Fruit fly (Drosophila melanogaster) whole organism, embryonic: ENCODE results near the gene CG7182.
A peak's percentile ranks its signal among the peaks of the same experiment; 100 is the strongest.

Experiments
- Abd-B ChIP-seq: fragments of 200-800 bp; sonication (Bioruptor generic); optimal IDR thresholded peaks from 2 replicates; lab custom pipeline; 2018; ENCODE audit warnings: missing biosample characterization, mild to moderate bottlenecking, missing genetic modification characterization, moderate library complexity
- Aef1 ChIP-seq: fragments of 200-800 bp; sonication (Bioruptor generic); IDR thresholded peaks from 3 replicates; pipeline ENCODE4 v1.3.6; 2022; ENCODE audit warnings: missing biosample characterization, missing genetic modification characterization
- CG10654 ChIP-seq: fragments of 200-800 bp; sonication (Bioruptor generic); optimal IDR thresholded peaks from 2 replicates; lab custom pipeline; 2016; ENCODE audit warnings: missing biosample characterization, missing genetic modification characterization
- CG11247 ChIP-seq: fragments of 200-800 bp; sonication (Bioruptor generic); IDR thresholded peaks from 2 replicates; pipeline ENCODE4 v1.3.6; 2022; ENCODE audit warnings: missing biosample characterization, missing genetic modification characterization
- CG11456 ChIP-seq: fragments of 200-800 bp; sonication (Bioruptor generic); IDR thresholded peaks from 3 replicates; pipeline ENCODE4 v1.3.6; 2022; ENCODE audit warnings: missing biosample characterization, missing genetic modification characterization
- CG11696 ChIP-seq: fragments of 200-800 bp; sonication (Bioruptor generic); IDR thresholded peaks from 2 replicates; pipeline ENCODE4 v1.3.6; 2022; ENCODE audit warnings: missing biosample characterization, missing genetic modification characterization
- CG12219 ChIP-seq: fragments of 200-800 bp; sonication (Bioruptor generic); optimal IDR thresholded peaks from 3 replicates; lab custom pipeline; 2018; ENCODE audit warnings: missing biosample characterization, mild to moderate bottlenecking, missing genetic modification characterization
- CG13624 ChIP-seq: fragments of 200-800 bp; sonication (Bioruptor generic); optimal IDR thresholded peaks from 2 replicates; lab custom pipeline; 2016; ENCODE audit warnings: missing biosample characterization, missing genetic modification characterization
- CG13775 ChIP-seq: fragments of 200-800 bp; sonication (Bioruptor generic); optimal IDR thresholded peaks from 3 replicates; lab custom pipeline; 2017; ENCODE audit warnings: missing biosample characterization, mild to moderate bottlenecking, missing genetic modification characterization
- CG14965 ChIP-seq: fragments of 200-800 bp; sonication (Bioruptor generic); optimal IDR thresholded peaks from 2 replicates; lab custom pipeline; 2016; ENCODE audit warnings: missing biosample characterization, missing genetic modification characterization, borderline replicate concordance
- CG15514 ChIP-seq: fragments of 200-800 bp; sonication (Bioruptor generic); optimal IDR thresholded peaks from 3 replicates; lab custom pipeline; 2017; ENCODE audit warnings: missing biosample characterization, missing genetic modification characterization, mild to moderate bottlenecking, moderate library complexity, missing genetic modification reagents
- CG16813 ChIP-seq: fragments of 200-800 bp; sonication (Bioruptor generic); IDR thresholded peaks from 3 replicates; pipeline ENCODE4 v1.3.6; 2022; ENCODE audit warnings: missing biosample characterization, missing genetic modification characterization; ENCODE audit not compliant: partially characterized antibody
- CG17328 ChIP-seq: fragments of 200-800 bp; sonication (Bioruptor generic); IDR thresholded peaks from 2 replicates; pipeline ENCODE4 v1.3.6; 2022; ENCODE audit warnings: missing biosample characterization, missing genetic modification characterization
- CG17385 ChIP-seq: fragments of 200-800 bp; sonication (Bioruptor generic); optimal IDR thresholded peaks from 3 replicates; lab custom pipeline; 2018; ENCODE audit warnings: missing biosample characterization, mild to moderate bottlenecking, missing genetic modification characterization
- CG17612 ChIP-seq: fragments of 200-800 bp; sonication (Bioruptor generic); IDR thresholded peaks from 2 replicates; pipeline ENCODE4 v1.3.6; 2022; ENCODE audit warnings: missing biosample characterization, missing genetic modification characterization
- CG17912 ChIP-seq: fragments of 200-800 bp; sonication (Bioruptor generic); optimal IDR thresholded peaks from 2 replicates; lab custom pipeline; 2018; ENCODE audit warnings: missing biosample characterization, mild to moderate bottlenecking, missing genetic modification characterization
- CG18476 ChIP-seq: fragments of 200-800 bp; sonication (Bioruptor generic); optimal IDR thresholded peaks from 2 replicates; lab custom pipeline; 2016; ENCODE audit warnings: missing biosample characterization, mild to moderate bottlenecking, missing genetic modification characterization
- CG30431 ChIP-seq: fragments of 200-800 bp; sonication (Bioruptor generic); optimal IDR thresholded peaks from 2 replicates; lab custom pipeline; 2017; ENCODE audit warnings: missing biosample characterization, missing genetic modification characterization
- CG33213 ChIP-seq: fragments of 200-800 bp; sonication (Bioruptor generic); optimal IDR thresholded peaks from 3 replicates; lab custom pipeline; 2016; ENCODE audit warnings: missing biosample characterization, missing genetic modification characterization
- CG3726 ChIP-seq: fragments of 200-800 bp; sonication (Bioruptor generic); IDR thresholded peaks from 3 replicates; pipeline ENCODE4, ENCODE4 v1.3.6; 2022; ENCODE audit warnings: missing biosample characterization, missing genetic modification characterization
- CG4617 ChIP-seq: fragments of 200-800 bp; sonication (Bioruptor generic); optimal IDR thresholded peaks from 3 replicates; lab custom pipeline; 2016; ENCODE audit warnings: missing biosample characterization, missing genetic modification characterization, borderline replicate concordance
- CG4707 ChIP-seq: fragments of 200-800 bp; sonication (Bioruptor generic); optimal IDR thresholded peaks from 2 replicates; lab custom pipeline; 2018; ENCODE audit warnings: missing biosample characterization, mild to moderate bottlenecking, missing genetic modification characterization, moderate library complexity
- CG9817 ChIP-seq: fragments of 200-800 bp; sonication (Bioruptor generic); optimal IDR thresholded peaks from 2 replicates; lab custom pipeline; 2018; ENCODE audit warnings: missing biosample characterization, mild to moderate bottlenecking, missing genetic modification characterization, moderate library complexity
- Chrac-16 ChIP-seq: fragments of 200-800 bp; sonication (Bioruptor generic); optimal IDR thresholded peaks from 3 replicates; lab custom pipeline; 2016; ENCODE audit warnings: missing biosample characterization, missing genetic modification characterization
- HLH54F ChIP-seq: fragments of 200-800 bp; sonication (Bioruptor generic); optimal IDR thresholded peaks from 3 replicates; lab custom pipeline; 2016; ENCODE audit warnings: missing biosample characterization, missing genetic modification characterization
- HLHmδ ChIP-seq: fragments of 200-800 bp; sonication (Bioruptor generic); optimal IDR thresholded peaks from 2 replicates; lab custom pipeline; 2018; ENCODE audit warnings: missing biosample characterization, mild to moderate bottlenecking, missing genetic modification characterization, moderate library complexity
- Hand ChIP-seq: fragments of 200-800 bp; sonication (Bioruptor generic); optimal IDR thresholded peaks from 2 replicates; lab custom pipeline; 2017; ENCODE audit warnings: mild to moderate bottlenecking, missing biosample characterization, missing genetic modification reagents, missing genetic modification characterization
- Kr ChIP-seq: fragments of 200-800 bp; sonication (Bioruptor generic); optimal IDR thresholded peaks from 2 replicates; lab custom pipeline; 2017; ENCODE audit warnings: missing biosample characterization, mild to moderate bottlenecking, missing genetic modification characterization
- Meics ChIP-seq: fragments of 200-800 bp; sonication (Bioruptor generic); optimal IDR thresholded peaks from 2 replicates; lab custom pipeline; 2017; ENCODE audit warnings: missing biosample characterization, mild to moderate bottlenecking, missing genetic modification characterization
- NC2α ChIP-seq: fragments of 200-800 bp; sonication (Bioruptor generic); optimal IDR thresholded peaks from 2 replicates; lab custom pipeline; 2016; ENCODE audit warnings: missing biosample characterization, missing genetic modification characterization
- Oaz ChIP-seq: fragments of 200-800 bp; sonication (Bioruptor generic); IDR thresholded peaks from 2 replicates; pipeline ENCODE4 v1.3.6; 2022; ENCODE audit warnings: missing biosample characterization, missing genetic modification characterization
- Sry-β ChIP-seq: fragments of 200-800 bp; sonication (Bioruptor generic); optimal IDR thresholded peaks from 2 replicates; lab custom pipeline; 2018; ENCODE audit warnings: missing biosample characterization, mild to moderate bottlenecking, missing genetic modification characterization, moderate library complexity
- Ssrp ChIP-seq: fragments of 200-800 bp; sonication (Bioruptor generic); optimal IDR thresholded peaks from 2 replicates; lab custom pipeline; 2018; ENCODE audit warnings: missing biosample characterization, mild to moderate bottlenecking, missing genetic modification characterization, moderate library complexity
- TFAM ChIP-seq: fragments of 200-800 bp; sonication (Bioruptor generic); optimal IDR thresholded peaks from 2 replicates; lab custom pipeline; 2017; ENCODE audit warnings: missing biosample characterization, missing genetic modification characterization, inconsistent platforms
- Usf ChIP-seq: fragments of 200-800 bp; sonication (Bioruptor generic); optimal IDR thresholded peaks from 2 replicates; lab custom pipeline; 2017; ENCODE audit warnings: missing genotype, missing biosample characterization, missing genetic modification characterization
- btn ChIP-seq: fragments of 200-800 bp; sonication (Bioruptor generic); optimal IDR thresholded peaks from 2 replicates; lab custom pipeline; 2016; ENCODE audit warnings: missing biosample characterization, missing genetic modification characterization
- cas ChIP-seq: fragments of 200-800 bp; sonication (Bioruptor generic); IDR thresholded peaks from 2 replicates; pipeline ENCODE4 v1.3.6; 2022; ENCODE audit warnings: missing biosample characterization, missing genetic modification characterization
- corto ChIP-seq: fragments of 200-800 bp; sonication (Bioruptor generic); optimal IDR thresholded peaks from 2 replicates; lab custom pipeline; 2016; ENCODE audit warnings: missing biosample characterization, mild to moderate bottlenecking, missing genetic modification characterization, moderate library complexity
- croc ChIP-seq: fragments of 200-800 bp; sonication (Bioruptor generic); conservative IDR thresholded peaks from 3 replicates; pipeline ENCODE4 v1.3.6; 2022; ENCODE audit warnings: missing biosample characterization, missing genetic modification characterization
- fu2 ChIP-seq: fragments of 200-800 bp; sonication (Bioruptor generic); optimal IDR thresholded peaks from 2 replicates; lab custom pipeline; 2016; ENCODE audit warnings: missing biosample characterization, missing genetic modification characterization
- insv ChIP-seq, 2 experiments: fragments of 200-800 bp; sonication (Bioruptor generic); optimal IDR thresholded peaks; 3 replicates each; lab custom pipeline; 2016 to 2018; ENCODE audit warnings: missing biosample characterization in 2 of 2, missing genetic modification characterization in 2 of 2
- jigr1 ChIP-seq: fragments of 200-800 bp; sonication (Bioruptor generic); IDR thresholded peaks from 3 replicates; pipeline ENCODE4 v1.3.6; 2022; ENCODE audit warnings: missing biosample characterization, missing genetic modification characterization
- kah ChIP-seq: fragments of 200-800 bp; sonication (Bioruptor generic); optimal IDR thresholded peaks from 2 replicates; lab custom pipeline; 2018; ENCODE audit warnings: missing biosample characterization, mild to moderate bottlenecking, missing genetic modification characterization
- luna ChIP-seq: fragments of 200-800 bp; sonication (Bioruptor generic); optimal IDR thresholded peaks from 2 replicates; lab custom pipeline; 2016; ENCODE audit warnings: missing biosample characterization, missing genetic modification characterization
- nerfin-1 ChIP-seq: fragments of 200-800 bp; sonication (Bioruptor generic); optimal IDR thresholded peaks from 3 replicates; lab custom pipeline; 2019; ENCODE audit warnings: missing biosample characterization, mild to moderate bottlenecking, missing genetic modification characterization, moderate library complexity
- odd ChIP-seq: fragments of 200-800 bp; sonication (Bioruptor generic); optimal IDR thresholded peaks from 2 replicates; lab custom pipeline; 2017; ENCODE audit warnings: missing biosample characterization, mild to moderate bottlenecking, missing genetic modification characterization
- otp ChIP-seq: fragments of 200-800 bp; sonication (Bioruptor generic); IDR thresholded peaks from 3 replicates; pipeline ENCODE4, ENCODE4 v1.3.6; 2022; ENCODE audit warnings: missing biosample characterization, missing genetic modification characterization
- pros ChIP-seq: fragments of 200-800 bp; sonication (Bioruptor generic); optimal IDR thresholded peaks from 3 replicates; lab custom pipeline; 2019; ENCODE audit warnings: missing biosample characterization, mild to moderate bottlenecking, missing genetic modification characterization, moderate library complexity
- slp2 ChIP-seq: fragments of 200-800 bp; sonication (Bioruptor generic); optimal IDR thresholded peaks from 2 replicates; lab custom pipeline; 2016; ENCODE audit warnings: missing biosample characterization, missing genetic modification characterization
- ssp ChIP-seq: fragments of 200-800 bp; sonication (Bioruptor generic); IDR thresholded peaks from 2 replicates; pipeline ENCODE4 v1.3.6; 2022; ENCODE audit warnings: missing biosample characterization, missing genetic modification characterization
- tio ChIP-seq: fragments of 200-800 bp; sonication (Bioruptor generic); optimal IDR thresholded peaks from 2 replicates; lab custom pipeline; 2017; ENCODE audit warnings: missing biosample characterization, missing genetic modification characterization, inconsistent platforms

Gene CG7182

DNA sequence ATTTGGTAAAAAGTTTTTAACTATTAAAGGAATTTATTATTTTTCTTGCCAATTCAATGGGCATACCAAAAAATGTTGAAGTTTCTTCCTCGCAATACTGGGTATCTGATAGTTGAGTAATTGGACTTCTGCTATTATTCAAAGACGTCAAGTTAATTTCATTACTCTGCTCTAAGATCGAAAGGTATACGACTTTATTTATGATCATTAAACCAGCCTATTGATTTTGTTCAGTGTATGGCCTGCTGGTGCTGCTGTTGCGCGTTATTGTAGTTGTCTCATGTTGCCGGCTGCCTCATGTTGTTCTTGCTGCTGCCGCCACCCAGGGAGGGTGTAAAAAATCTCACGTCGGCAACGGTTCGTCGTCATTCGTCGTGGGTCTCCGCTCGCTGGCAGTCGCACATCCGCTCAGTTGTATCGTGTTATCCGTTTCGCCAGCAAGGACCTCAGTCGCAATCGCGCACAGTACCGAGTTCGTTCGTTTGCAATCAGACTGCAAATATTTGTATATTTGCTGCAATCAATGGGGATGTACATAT lies 49.5 kb upstream of the CG7182 start, which contains the start of gene CG7120 (continued):
- peak; percentile 24 for TF ChIP-seq NC2α (GFP tag; lab: Kevin White, UChicago)
- no peak for TF ChIP-seq CG17912 (GFP tag; lab: Kevin White, UChicago)
- TF ChIP-seq Aef1 (GFP tag; lab: Robert Waterston, UW), result no peak
- TF ChIP-seq Usf (GFP tag; lab: Kevin White, UChicago), result no peak
- TF ChIP-seq CG17612 (GFP tag; lab: Robert Waterston, UW), result no peak
- TF ChIP-seq Abd-B (GFP tag; lab: Kevin White, UChicago), result no peak
- TF ChIP-seq slp2 (GFP tag; lab: Kevin White, UChicago), result peak; percentile 54
- peak; percentile 26 for TF ChIP-seq CG9817 (tag; lab: Kevin White, UChicago)
- TF ChIP-seq HLHmδ (GFP tag; lab: Kevin White, UChicago), result no peak
- peak; percentile 48 for TF ChIP-seq Hand (GFP tag; lab: Kevin White, UChicago)
- no peak for TF ChIP-seq luna (GFP tag; lab: Kevin White, UChicago)
- no peak for TF ChIP-seq insv (GFP tag; optimal IDR thresholded peaks at IDR 0.05; lab: Kevin White, UChicago)
- no peak for TF ChIP-seq Kr (GFP tag; lab: Kevin White, UChicago)
- TF ChIP-seq CG4617 (GFP tag; lab: Kevin White, UChicago), result peak; percentile 9
- peak; percentile 29; the same call in 1 of the 3 replicates for TF ChIP-seq croc (GFP tag; lab: Robert Waterston, UW)
- peak; percentile 37 for TF ChIP-seq CG15514 (GFP tag; lab: Kevin White, UChicago)
- no peak for TF ChIP-seq CG33213 (GFP tag; lab: Kevin White, UChicago)
- no peak for TF ChIP-seq TFAM (GFP tag; lab: Kevin White, UChicago)
- peak; percentile 56 for TF ChIP-seq CG17328
- no peak for TF ChIP-seq pros
- TF ChIP-seq CG11456 (GFP tag; lab: Robert Waterston, UW), result no peak
- TF ChIP-seq cas (GFP tag; lab: Robert Waterston, UW), result no peak
- TF ChIP-seq Chrac-16 (GFP tag; lab: Kevin White, UChicago), result peak; percentile 24
- TF ChIP-seq kah (GFP tag; lab: Kevin White, UChicago), result no peak
- TF ChIP-seq odd (GFP tag; lab: Kevin White, UChicago), result peak; percentile 55
- TF ChIP-seq HLH54F, result peak; percentile 20
- peak; percentile 74 for TF ChIP-seq tio (GFP tag; lab: Kevin White, UChicago)
- TF ChIP-seq CG3726 (GFP tag; lab: Robert Waterston, UW), result no peak
- TF ChIP-seq jigr1 (GFP tag; lab: Robert Waterston, UW), result no peak
- no peak for TF ChIP-seq CG13624
- TF ChIP-seq CG18476 (GFP tag; lab: Kevin White, UChicago), result peak; percentile 31
- peak; percentile 65 for TF ChIP-seq nerfin-1 (tag; lab: Kevin White, UChicago)
- TF ChIP-seq CG13775, result peak; percentile 34
- TF ChIP-seq CG14965 (GFP tag; lab: Kevin White, UChicago), result no peak
- peak; percentile 50 for TF ChIP-seq Ssrp
- TF ChIP-seq CG11696, result no peak
- TF ChIP-seq corto (GFP tag; lab: Kevin White, UChicago), result no peak
- TF ChIP-seq CG10654 (GFP tag; lab: Kevin White, UChicago), result peak; percentile 14
- TF ChIP-seq CG4707 (GFP tag; lab: Kevin White, UChicago), result no peak
- no peak for TF ChIP-seq Sry-β
- TF ChIP-seq fu2 (GFP tag; lab: Kevin White, UChicago), result no peak
- peak; percentile 31 for TF ChIP-seq CG12219 (GFP tag; lab: Kevin White, UChicago)
- TF ChIP-seq ssp, result no peak
- no peak for TF ChIP-seq CG16813 (GFP tag; lab: Robert Waterston, UW)
- no peak for TF ChIP-seq Oaz (GFP tag; lab: Robert Waterston, UW)
- peak; percentile 50 for TF ChIP-seq Meics (GFP tag; lab: Kevin White, UChicago)
- TF ChIP-seq otp (GFP tag; lab: Robert Waterston, UW), result no peak
- TF ChIP-seq CG11247, result no peak
- peak; percentile 55 for TF ChIP-seq CG17385
- peak; percentile 22 for TF ChIP-seq btn
- TF ChIP-seq CG30431, result peak; percentile 36
